Fruit fly (Drosophila melanogaster): ENCODE measurements around the gene Gel.
A peak's percentile ranks its signal among the peaks of the same experiment; 100 is the strongest.
"Not testable (repeated sequence)": the region's sequence is repeated elsewhere in the genome, so short reads cannot be mapped to it uniquely, and the experiment has no call there.

Gel gene

DNA sequence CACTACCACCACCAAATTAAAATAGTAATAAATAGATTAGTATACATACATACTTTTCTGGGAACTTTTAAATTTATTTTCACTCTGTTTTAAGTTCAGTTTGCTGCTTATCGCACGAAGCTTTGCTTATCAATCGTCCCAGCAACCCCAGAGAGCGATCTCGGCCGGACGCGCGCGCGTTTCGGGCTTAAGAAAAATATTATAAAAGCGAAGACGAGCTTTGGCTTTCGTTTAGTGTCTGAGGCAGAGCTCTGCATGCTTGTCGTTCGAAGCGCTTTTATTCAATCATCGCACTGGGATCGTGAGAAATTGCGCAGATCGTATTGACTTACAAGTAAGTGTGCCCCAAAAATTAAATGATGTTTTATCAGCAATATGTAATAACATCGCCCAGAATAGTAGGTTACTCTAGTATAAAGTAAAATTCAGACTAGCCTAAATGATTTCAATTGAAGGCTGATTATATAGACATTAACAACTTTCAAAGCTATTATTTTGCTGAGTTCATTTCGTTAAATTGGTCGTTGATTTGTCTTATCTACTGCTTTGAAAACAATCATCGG, at the start of gene Gel:
Gene Gel, plus strand, starts transcription at position 227 of the 563 bp plus-strand sequence.
- no peak for TF ChIP-seq CTCF (optimal IDR thresholded peaks at IDR 0.05)
- no peak for TF ChIP-seq CG8478 (optimal IDR thresholded peaks at IDR 0.05)

DNA sequence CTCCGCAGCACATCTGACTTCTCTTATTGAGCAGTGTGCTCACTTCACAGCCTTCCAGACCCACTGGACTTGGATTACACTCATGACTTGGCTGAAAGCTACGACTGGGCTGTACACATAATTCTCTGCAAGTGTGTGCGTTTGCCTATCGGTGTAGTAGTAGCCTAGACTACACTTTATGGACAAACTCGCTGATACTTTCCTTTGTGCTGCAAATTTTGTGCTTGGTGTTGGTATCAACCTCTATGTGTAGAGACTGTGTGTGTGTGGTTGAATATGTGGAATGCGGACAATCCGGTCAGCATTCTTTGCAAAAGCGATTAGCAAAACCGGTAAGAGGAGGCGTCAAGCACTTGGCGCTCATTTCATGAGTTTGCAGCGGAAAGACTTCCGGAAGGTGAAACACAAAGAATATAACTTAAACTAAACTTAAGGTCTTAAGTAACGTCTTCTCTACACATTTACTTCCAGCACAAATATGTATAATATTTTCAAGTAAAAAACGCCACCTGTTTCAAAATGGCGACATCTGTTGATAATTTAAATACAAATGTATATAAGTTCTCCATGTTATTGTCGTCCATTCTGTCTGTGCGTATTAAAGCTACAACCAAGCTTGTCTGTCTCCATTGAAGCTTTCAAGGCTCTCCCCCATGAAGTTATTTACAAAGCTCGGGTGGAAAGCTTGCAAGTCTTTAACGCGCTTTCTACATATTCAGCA, 48.0 kb upstream of the Gel start:
- TF ChIP-seq CG8478 (optimal IDR thresholded peaks at IDR 0.05), result no peak
- no peak for TF ChIP-seq CTCF (optimal IDR thresholded peaks at IDR 0.05)

- TF ChIP-seq CG8478 (optimal IDR thresholded peaks at IDR 0.05) (no peak), CTCF (optimal IDR thresholded peaks at IDR 0.05) (no peak)
Measured at dm6 chr3R:4190160-4190559, 44.9 kb upstream of the Gel start, which contains the start of gene Dsk. TSS of gene Dsk (minus strand) at chr3R:4190260.

dm6 chr3R:4197055-4197454, 38.0 kb upstream of the Gel start, which contains the start of gene beta-Man:
TSS of gene beta-Man (plus strand) at chr3R:4197206.
- TF ChIP-seq CTCF (optimal IDR thresholded peaks at IDR 0.05) (no peak), CG8478 (optimal IDR thresholded peaks at IDR 0.05) (no peak)

DNA sequence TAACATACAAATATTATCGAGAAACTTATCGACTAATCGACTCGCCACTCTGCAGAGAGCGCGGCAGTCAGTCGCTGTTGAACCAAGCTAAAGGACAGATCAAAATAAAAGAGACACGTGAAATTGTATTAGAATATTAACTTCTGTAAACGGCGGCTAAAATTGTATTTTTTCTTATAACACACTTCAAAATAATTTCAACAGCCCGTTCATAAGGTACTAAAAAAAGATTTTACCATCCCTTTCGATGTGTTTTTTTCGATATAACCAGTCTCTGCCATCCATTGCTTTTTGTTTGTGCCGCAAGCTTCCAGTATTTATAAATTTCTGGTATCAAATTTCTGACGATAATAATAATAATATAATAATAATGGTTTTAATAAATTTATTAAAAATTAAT, 23.5 kb upstream of the Gel start, which contains the start of gene aux:
Gene aux, plus strand, starts transcription at position 301 of the 400 bp plus-strand sequence.
- TF ChIP-seq CG8478, CTCF (optimal IDR thresholded peaks at IDR 0.05): not testable (repeated sequence)

DNA sequence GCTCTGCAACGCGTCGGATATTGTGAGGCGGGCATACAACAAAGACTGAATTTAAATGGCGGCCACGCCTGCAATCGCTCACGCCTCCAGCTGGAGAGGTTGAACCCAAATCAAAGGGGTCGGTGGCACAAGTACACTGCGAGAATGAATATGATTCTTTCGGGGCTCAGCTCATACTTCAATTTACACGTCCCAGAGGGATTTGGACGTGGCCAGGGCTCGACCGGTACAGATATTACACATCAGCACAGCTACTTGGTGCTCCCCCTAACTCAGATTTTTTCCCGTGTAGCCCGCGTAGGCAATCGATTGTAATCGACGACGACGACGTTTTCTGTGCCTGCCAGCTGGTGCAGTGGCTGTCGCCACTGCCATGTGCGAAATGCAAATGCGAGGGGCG, 21.0 kb upstream of the Gel start:
- no peak for TF ChIP-seq CTCF (optimal IDR thresholded peaks at IDR 0.05)
- no peak for TF ChIP-seq CG8478 (optimal IDR thresholded peaks at IDR 0.05)

dm6 chr3R:4214601-4215000, 20.4 kb upstream of the Gel start:
- no peak for TF ChIP-seq CG8478 (optimal IDR thresholded peaks at IDR 0.05)

dm6 chr3R:4215264-4215993, 19.6 kb upstream of the Gel start, which contains the start of gene CG14636:
TSS of gene CG14636 (minus strand) at chr3R:4215314.
- no peak for TF ChIP-seq CTCF (optimal IDR thresholded peaks at IDR 0.05)
- no peak for TF ChIP-seq CG8478 (optimal IDR thresholded peaks at IDR 0.05)

- TF ChIP-seq CTCF (optimal IDR thresholded peaks at IDR 0.05), result no peak
- TF ChIP-seq CG8478 (optimal IDR thresholded peaks at IDR 0.05), result no peak
Measured at dm6 chr3R:4220030-4220429, 15.0 kb upstream of the Gel start, which contains the start of gene CG31516. TSS of gene CG31516 (minus strand) at chr3R:4220130.

DNA sequence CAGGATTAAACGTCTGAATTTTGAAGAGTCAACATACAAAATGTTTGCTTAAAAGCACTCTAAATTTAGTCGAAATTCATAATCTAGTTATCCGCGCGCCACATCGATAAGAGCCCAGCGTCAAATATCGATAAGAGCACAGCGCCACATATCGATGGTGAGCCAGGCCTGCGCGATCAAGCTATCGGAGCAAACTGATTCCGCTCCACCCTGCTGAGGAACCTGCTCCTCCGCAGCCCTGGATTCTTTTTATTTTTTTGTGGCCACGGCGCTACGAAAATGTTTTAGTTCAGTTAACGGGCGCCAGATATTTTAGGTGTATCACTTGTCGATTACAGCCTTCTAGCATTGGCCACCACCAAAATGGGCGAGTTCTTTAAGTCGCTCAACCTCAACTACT, 14.2 kb upstream of the Gel start:
- no peak for TF ChIP-seq CG8478 (optimal IDR thresholded peaks at IDR 0.05)
- peak; percentile 59 to 60 for TF ChIP-seq CTCF (optimal IDR thresholded peaks at IDR 0.05)

dm6 chr3R:4228426-4228825, 6.6 kb upstream of the Gel start:
- no peak for TF ChIP-seq CTCF (optimal IDR thresholded peaks at IDR 0.05)
- TF ChIP-seq CG8478 (optimal IDR thresholded peaks at IDR 0.05), result no peak

DNA sequence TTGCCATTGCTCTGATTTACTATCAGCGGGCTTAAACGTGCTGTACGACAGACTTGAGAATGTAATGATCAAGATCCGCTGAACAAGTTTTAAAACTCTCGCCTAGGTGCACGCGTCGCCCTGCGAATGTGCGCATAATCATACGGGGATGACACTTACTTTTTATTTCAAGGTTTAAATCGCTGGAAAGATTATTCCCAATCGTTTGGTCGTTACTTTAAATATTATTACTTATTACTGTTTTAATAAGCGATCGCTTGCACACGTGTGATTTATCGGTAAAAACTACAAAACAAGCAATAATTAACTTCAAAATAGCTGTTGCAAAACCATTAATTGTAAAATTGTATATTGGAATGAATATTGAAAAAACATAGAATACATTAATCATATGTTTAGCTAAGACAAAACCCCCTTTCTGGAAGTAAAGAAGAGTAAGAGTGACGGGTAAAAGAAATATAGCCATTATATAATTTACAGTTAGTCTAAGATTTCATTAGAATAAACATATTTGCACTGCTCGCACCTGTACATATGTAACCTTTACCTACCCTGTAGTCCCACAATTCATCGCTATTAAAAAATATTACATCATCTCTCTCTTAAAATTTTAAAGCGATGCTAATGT, 5.8 kb upstream of the Gel start, which contains the start of gene DhpD:
Gene DhpD, minus strand, starts transcription at position 102 of the 628 bp plus-strand sequence.
- TF ChIP-seq CG8478 (optimal IDR thresholded peaks at IDR 0.05) (no peak), CTCF (optimal IDR thresholded peaks at IDR 0.05) (no peak)

- TF ChIP-seq CTCF (optimal IDR thresholded peaks at IDR 0.05), result no peak
- no peak for TF ChIP-seq CG8478 (optimal IDR thresholded peaks at IDR 0.05)
Measured at dm6 chr3R:4232139-4233017, 2.6 kb upstream of the Gel start, which contains the start of gene CG14641. TSS of gene CG14641 (minus strand) at chr3R:4232342.

DNA sequence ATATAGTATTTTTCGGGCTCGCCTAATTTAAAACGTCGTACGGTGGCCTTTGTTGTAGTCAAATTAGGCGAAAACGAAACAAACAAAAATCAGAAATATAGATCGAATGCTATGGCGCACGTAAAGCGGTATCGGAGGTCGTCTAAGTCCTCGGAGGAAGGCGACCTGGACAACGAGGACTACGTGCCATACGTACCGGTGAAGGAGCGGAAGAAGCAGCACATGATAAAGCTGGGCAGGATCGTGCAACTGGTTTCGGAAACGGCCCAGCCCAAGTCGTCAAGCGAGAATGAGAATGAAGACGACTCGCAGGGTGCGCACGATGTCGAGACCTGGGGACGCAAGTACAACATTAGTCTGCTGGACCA, 2.0 kb upstream of the Gel start, which contains the start of gene abs:
Gene abs, plus strand, starts transcription at position 30 of the 368 bp plus-strand sequence.
- no peak for TF ChIP-seq CTCF (optimal IDR thresholded peaks at IDR 0.05)

All from S2 (cell line).